Fruit fly (Drosophila melanogaster): ENCODE data around the gene Cdlc2.
A peak's percentile ranks its signal among the peaks of the same experiment; 100 is the strongest.

dm6 chr2L:1315283-1315682 is 28.9 kb upstream of the Cdlc2 start:
- TF ChIP-seq dsx (GFP tag; optimal IDR thresholded peaks at IDR 0.05; ENCODE audit: poor library complexity, severe bottlenecking) (no peak), CG16779 (tag; optimal IDR thresholded peaks at IDR 0.05) (no peak), CG31627 (GFP tag; optimal IDR thresholded peaks at IDR 0.05) (no peak), OdsH (GFP tag; optimal IDR thresholded peaks at IDR 0.05) (no peak), Eip75B (GFP tag; optimal IDR thresholded peaks at IDR 0.05) (no peak), Eip78C (GFP tag) (peak; percentile 63), CG11762 (GFP tag; optimal IDR thresholded peaks at IDR 0.05; ENCODE audit: insufficient read depth) (no peak), Eip93F (GFP tag; optimal IDR thresholded peaks at IDR 0.05) (no peak), CG6276 (GFP tag; optimal IDR thresholded peaks at IDR 0.05) (no peak), CG11294 (GFP tag; IDR thresholded peaks at IDR 0.05) (no peak), Blimp-1 (GFP tag; optimal IDR thresholded peaks at IDR 0.05) (no peak)

Measured in whole organism, prepupa.